Fruit fly (Drosophila melanogaster): ENCODE data around the gene CG6125.
A peak's percentile ranks its signal among the peaks of the same experiment; 100 is the strongest.

Gene CG6125

DNA sequence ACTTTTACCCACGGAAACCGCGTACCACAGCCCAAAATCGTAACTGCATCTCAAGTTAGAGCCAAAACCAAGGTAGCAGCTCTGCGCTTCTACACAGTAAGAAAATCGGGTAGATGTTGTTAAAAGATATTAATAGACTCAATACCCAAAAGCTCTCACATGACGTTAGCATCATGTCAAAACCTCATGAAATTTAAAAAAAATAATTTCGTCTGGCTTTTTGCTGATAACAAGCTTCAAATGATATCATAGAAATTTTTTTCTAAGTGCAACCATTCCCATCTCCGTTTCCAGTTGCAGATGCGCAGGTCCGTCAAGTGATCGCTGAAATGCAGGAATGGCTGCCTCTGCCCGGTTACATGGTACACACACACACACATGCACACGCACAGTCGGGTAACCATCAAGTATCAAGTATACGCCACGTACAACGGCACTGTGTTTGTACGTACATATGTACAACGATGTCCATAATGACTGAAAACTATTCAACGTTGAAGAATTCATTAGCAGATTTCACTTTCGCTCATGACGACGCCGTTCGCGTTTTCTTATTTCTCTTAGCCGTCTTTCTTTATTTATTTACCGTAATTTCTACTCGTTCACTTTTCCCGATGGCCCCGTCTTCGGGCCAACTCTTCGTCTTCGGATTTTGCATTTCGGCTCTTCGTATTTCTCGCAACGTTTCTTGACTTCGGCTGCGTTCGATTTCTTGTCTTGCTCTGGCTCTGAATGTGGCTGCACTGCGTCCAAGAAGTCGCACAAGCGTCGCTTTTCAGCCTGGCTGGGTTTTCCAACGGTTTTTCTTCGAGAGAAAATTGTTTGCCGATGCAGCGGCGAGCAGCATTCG is 19.0 kb upstream of the CG6125 start (continued):
- no peak for TF ChIP-seq CG10959 (GFP tag; IDR thresholded peaks at IDR 0.05)
- TF ChIP-seq insv (GFP tag; optimal IDR thresholded peaks at IDR 0.05): no peak
- TF ChIP-seq CG4820 (GFP tag; optimal IDR thresholded peaks at IDR 0.05): peak; percentile 4
- TF ChIP-seq Lim3 (GFP tag; IDR thresholded peaks at IDR 0.05): 0 out of 2 replicates have a peak, but pooled peaks have one; percentile 20
- no peak for TF ChIP-seq CG32767 (GFP tag; IDR thresholded peaks at IDR 0.05)
- TF ChIP-seq Jarid2 (GFP tag; optimal IDR thresholded peaks at IDR 0.05): no peak
- TF ChIP-seq ind (GFP tag; optimal IDR thresholded peaks at IDR 0.05): no peak
- no peak for TF ChIP-seq CG17612 (GFP tag; IDR thresholded peaks at IDR 0.05)
- no peak for TF ChIP-seq CG3847 (GFP tag; IDR thresholded peaks at IDR 0.05)
- no peak; the same call in 2 of the 3 replicates for TF ChIP-seq CG14050 (GFP tag; IDR thresholded peaks at IDR 0.05)
- TF ChIP-seq NC2β (GFP tag; optimal IDR thresholded peaks at IDR 0.05): no peak
- no peak for TF ChIP-seq prd (optimal IDR thresholded peaks at IDR 0.05)
- TF ChIP-seq prd (GFP tag; IDR thresholded peaks at IDR 0.05): peak; percentile 39; the same call in 1 of the 3 replicates
- no peak for TF ChIP-seq fd64A (GFP tag; optimal IDR thresholded peaks at IDR 0.05)
- no peak for TF ChIP-seq CG3281 (GFP tag; optimal IDR thresholded peaks at IDR 0.05)
- TF ChIP-seq hth (optimal IDR thresholded peaks at IDR 0.05): no peak
- peak; percentile 10 for TF ChIP-seq Hsf (GFP tag; optimal IDR thresholded peaks at IDR 0.05)
- no peak for TF ChIP-seq nau (GFP tag; optimal IDR thresholded peaks at IDR 0.05)
- no peak for TF ChIP-seq her (GFP tag; optimal IDR thresholded peaks at IDR 0.05)
- TF ChIP-seq CG14710 (tag; optimal IDR thresholded peaks at IDR 0.05): no peak
- TF ChIP-seq gro (GFP tag; optimal IDR thresholded peaks at IDR 0.05): no peak
- TF ChIP-seq Optix (GFP tag; IDR thresholded peaks at IDR 0.05): no peak
- TF ChIP-seq chn (GFP tag; optimal IDR thresholded peaks at IDR 0.05): no peak
- TF ChIP-seq Doc2 (GFP tag; IDR thresholded peaks at IDR 0.05): no peak
- no peak for TF ChIP-seq CG30020 (tag; optimal IDR thresholded peaks at IDR 0.05)
- no peak for TF ChIP-seq CG10321 (GFP tag; IDR thresholded peaks at IDR 0.05)
- no peak for TF ChIP-seq CG13296 (GFP tag; optimal IDR thresholded peaks at IDR 0.05)
- TF ChIP-seq CG6791 (GFP tag; IDR thresholded peaks at IDR 0.05; ENCODE audit: partially characterized antibody): no peak
- no peak for TF ChIP-seq croc (GFP tag; conservative IDR thresholded peaks at IDR 0.05)
- no peak for TF ChIP-seq zen (tag; optimal IDR thresholded peaks at IDR 0.05)
- TF ChIP-seq CG15073 (GFP tag; optimal IDR thresholded peaks at IDR 0.05): no peak
- no peak for TF ChIP-seq CG7745 (tag; optimal IDR thresholded peaks at IDR 0.05)
- no peak for TF ChIP-seq cato (GFP tag; optimal IDR thresholded peaks at IDR 0.05; ENCODE audit: borderline replicate concordance)
- TF ChIP-seq hbn (GFP tag; IDR thresholded peaks at IDR 0.05; ENCODE audit: partially characterized antibody): no peak
- no peak for TF ChIP-seq gsb (GFP tag; IDR thresholded peaks at IDR 0.05)
- TF ChIP-seq MBD-R2 (GFP tag; IDR thresholded peaks at IDR 0.05): no peak

DNA sequence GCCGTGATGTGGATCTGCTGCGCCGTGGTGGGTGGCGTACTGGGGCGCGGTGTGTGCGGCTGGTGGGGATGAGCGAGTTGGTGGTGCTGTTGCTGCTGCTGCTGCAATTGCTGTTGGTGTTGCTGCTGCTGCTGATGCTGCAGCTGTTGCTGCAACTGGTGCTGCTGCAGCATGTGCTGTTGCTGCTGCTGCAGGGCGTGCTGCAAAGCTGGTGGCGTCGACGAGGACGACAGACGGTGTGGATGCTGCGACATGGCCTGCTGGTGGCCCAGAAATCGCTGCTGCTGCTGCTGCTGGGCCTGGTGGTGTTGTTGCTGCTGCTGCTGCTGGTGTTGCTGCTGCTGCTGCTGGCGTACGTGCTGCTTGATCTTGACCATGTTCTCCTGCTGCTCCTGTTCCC is 17.3 kb upstream of the CG6125 start:
- no peak for TF ChIP-seq Mrtf (GFP tag; IDR thresholded peaks at IDR 0.05)
- TF ChIP-seq Fer3 (tag; optimal IDR thresholded peaks at IDR 0.05): no peak
- TF ChIP-seq CG3847 (GFP tag; IDR thresholded peaks at IDR 0.05): no peak
- TF ChIP-seq Ets65A (GFP tag): peak; percentile 49
- peak; percentile 11 for TF ChIP-seq Hr39 (optimal IDR thresholded peaks at IDR 0.05)
- no peak for TF ChIP-seq scrt (GFP tag; optimal IDR thresholded peaks at IDR 0.05)
- TF ChIP-seq CG17359 (tag; optimal IDR thresholded peaks at IDR 0.05): no peak
- TF ChIP-seq abd-A (tag; optimal IDR thresholded peaks at IDR 0.05): no peak
- no peak for TF ChIP-seq CG8478 (optimal IDR thresholded peaks at IDR 0.05)
- no peak for TF ChIP-seq CG10209 (GFP tag; optimal IDR thresholded peaks at IDR 0.05)
- TF ChIP-seq CG2678 (tag; optimal IDR thresholded peaks at IDR 0.05): no peak
- TF ChIP-seq Dfd (GFP tag; optimal IDR thresholded peaks at IDR 0.05): peak in 1 of 2 experiments; percentile 28
- no peak for TF ChIP-seq CG8359 (GFP tag; optimal IDR thresholded peaks at IDR 0.05; ENCODE audit: borderline replicate concordance)
- TF ChIP-seq row (GFP tag; IDR thresholded peaks at IDR 0.05): no peak
- TF ChIP-seq CG9437 (GFP tag; optimal IDR thresholded peaks at IDR 0.05): no peak
- TF ChIP-seq CG34224 (GFP tag; IDR thresholded peaks at IDR 0.05; ENCODE audit: partially characterized antibody): no peak
- TF ChIP-seq CG12299 (tag; optimal IDR thresholded peaks at IDR 0.05): no peak

Measured in whole organism, embryonic.